Worm (Caenorhabditis elegans) whole organism, early embryonic: ENCODE measurements around the gene raga-1.

Experiments used
- B0310.2 ChIP-seq: sonication (generic microtip); optimal IDR thresholded peaks from 2 replicates; lab custom pipeline; 2016; ENCODE audit warnings: mild to moderate bottlenecking, missing genetic modification characterization, missing compliant biosample characterization
- F13C5.2 ChIP-seq: sonication (generic microtip); optimal IDR thresholded peaks from 2 replicates; lab custom pipeline; 2017; ENCODE audit warnings: mild to moderate bottlenecking, missing genetic modification characterization, inconsistent platforms, missing compliant biosample characterization
- aly-1 ChIP-seq: sonication (generic microtip); optimal IDR thresholded peaks from 2 replicates; lab custom pipeline; 2016; ENCODE audit warnings: missing genetic modification characterization, missing compliant biosample characterization
- ama-1 ChIP-seq: fragments of 150-350 bp; optimal IDR thresholded peaks from 2 replicates; lab custom pipeline; 2014
- ceh-13 ChIP-seq: fragments of 200-800 bp; sonication (Bioruptor generic); optimal IDR thresholded peaks from 2 replicates; lab custom pipeline; 2018; ENCODE audit warnings: mild to moderate bottlenecking, missing genetic modification characterization, missing compliant biosample characterization
- ceh-36 ChIP-seq: sonication (generic microtip); optimal IDR thresholded peaks from 2 replicates; lab custom pipeline; 2016; ENCODE audit warnings: missing genetic modification characterization, inconsistent platforms, missing compliant biosample characterization
- ets-7 ChIP-seq: sonication (generic microtip); optimal IDR thresholded peaks from 2 replicates; lab custom pipeline; 2016; ENCODE audit warnings: missing genotype, missing genetic modification characterization, missing compliant biosample characterization
- flt-1 ChIP-seq: fragments of 200-800 bp; sonication (Bioruptor generic); IDR thresholded peaks from 2 replicates; pipeline ENCODE4 v1.3.6; 2022; ENCODE audit warnings: missing genetic modification characterization, missing compliant biosample characterization
- hmbx-1 ChIP-seq: sonication (generic microtip); optimal IDR thresholded peaks from 2 replicates; lab custom pipeline; 2016; ENCODE audit warnings: mild to moderate bottlenecking, missing genetic modification characterization, missing compliant biosample characterization
- hmg-4 ChIP-seq: fragments of 200-800 bp; sonication (Bioruptor generic); optimal IDR thresholded peaks from 2 replicates; lab custom pipeline; 2018; ENCODE audit warnings: mild to moderate bottlenecking, missing genetic modification characterization, missing compliant biosample characterization
- hnd-1 ChIP-seq: sonication (generic microtip); optimal IDR thresholded peaks from 2 replicates; lab custom pipeline; 2016; ENCODE audit warnings: missing genetic modification characterization, missing compliant biosample characterization
- pes-1 ChIP-seq: fragments of 200-800 bp; sonication (Bioruptor generic); IDR thresholded peaks from 2 replicates; pipeline ENCODE4 v1.3.6; 2022; ENCODE audit warnings: missing genetic modification reagents, missing genetic modification characterization, missing compliant biosample characterization
- scrt-1 ChIP-seq: fragments of 200-800 bp; sonication (Bioruptor generic); IDR thresholded peaks from 2 replicates; pipeline ENCODE4 v1.3.6; 2022; ENCODE audit warnings: missing genetic modification characterization, missing compliant biosample characterization
- sea-1 ChIP-seq: fragments of 200-800 bp; sonication (Bioruptor generic); conservative IDR thresholded peaks from 2 replicates; pipeline ENCODE4 v1.3.6; 2022; ENCODE audit warnings: missing genetic modification characterization, missing compliant biosample characterization
- tbx-11 ChIP-seq: fragments of 200-800 bp; sonication (Bioruptor generic); IDR thresholded peaks from 2 replicates; pipeline ENCODE4 v1.3.6; 2022; ENCODE audit warnings: missing genetic modification characterization, missing compliant biosample characterization
- tbx-37 ChIP-seq: fragments of 200-800 bp; sonication (Bioruptor generic); conservative IDR thresholded peaks from 2 replicates; pipeline ENCODE4 v1.3.6; 2022; ENCODE audit warnings: missing genetic modification reagents, missing genetic modification characterization, missing compliant biosample characterization
- tra-4 ChIP-seq: sonication (generic microtip); optimal IDR thresholded peaks from 2 replicates; lab custom pipeline; 2017; ENCODE audit warnings: missing genetic modification characterization, missing compliant biosample characterization

Gene raga-1

DNA sequence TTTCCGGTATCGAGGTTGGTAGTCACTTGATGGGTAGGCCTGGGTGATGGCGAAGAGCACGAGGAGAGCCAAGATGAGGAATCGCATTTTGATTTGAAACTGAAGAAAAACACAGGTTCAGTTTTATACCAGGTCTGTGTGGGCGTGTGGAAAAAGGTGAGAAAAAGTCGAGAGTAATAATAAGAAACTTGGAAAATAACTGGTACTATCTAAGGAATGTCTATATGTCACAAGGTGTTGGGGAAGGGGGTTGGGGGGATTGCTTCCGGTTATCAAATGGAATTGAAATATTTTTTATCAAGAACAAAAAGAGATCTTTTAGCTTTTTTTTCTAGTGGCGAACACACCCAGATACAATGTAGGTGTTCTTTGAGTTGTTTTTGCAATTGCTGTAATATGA is 18.4 kb downstream of the raga-1 start, which contains the start of gene nlp-51:
Gene nlp-51, minus strand, starts transcription at position 101 of the 400 bp plus-strand sequence.
- TF ChIP-seq sea-1 (GFP tag; lab: Robert Waterston, UW) (no peak), F13C5.2 (tag; lab: Kevin White, UChicago) (no peak), tra-4 (tag; lab: Kevin White, UChicago) (no peak), scrt-1 (GFP tag; lab: Robert Waterston, UW) (no peak), ceh-36 (tag; lab: Kevin White, UChicago) (no peak), aly-1 (tag; lab: Kevin White, UChicago) (no peak)

DNA sequence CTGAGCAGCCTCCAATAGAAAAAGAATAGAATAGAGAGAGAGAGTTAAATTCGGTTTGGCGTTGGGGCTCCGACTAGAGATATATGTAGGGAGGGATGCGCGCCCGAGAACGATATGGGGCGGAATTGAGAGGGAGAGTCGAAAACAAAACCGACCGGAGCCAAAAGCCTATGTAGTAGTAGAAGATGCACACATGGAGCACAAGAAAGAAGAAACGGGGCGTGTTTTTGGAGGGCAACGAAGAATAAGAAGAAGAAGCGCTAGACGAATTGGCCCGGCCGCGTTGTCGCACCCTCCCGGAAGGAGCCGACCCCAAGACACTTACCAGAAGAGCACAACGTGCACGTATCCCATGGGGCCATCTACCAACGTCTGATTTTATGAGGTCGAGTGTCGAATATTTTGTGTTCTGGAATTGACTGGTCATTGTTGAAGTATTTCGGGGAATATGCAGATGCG is 27.9 kb downstream of the raga-1 start, which contains the start of gene tag-180:
Gene tag-180, minus strand, starts transcription at position 409 of the 459 bp plus-strand sequence.
- TF ChIP-seq scrt-1 (GFP tag; lab: Robert Waterston, UW) (no peak), sea-1 (GFP tag; lab: Robert Waterston, UW) (no peak), tra-4 (tag; lab: Kevin White, UChicago) (no peak), aly-1 (tag; lab: Kevin White, UChicago) (no peak), hnd-1 (tag; lab: Kevin White, UChicago) (no peak), hmbx-1 (tag; lab: Kevin White, UChicago) (no peak), ama-1 (no peak), ets-7 (no peak), pes-1 (GFP tag; lab: Robert Waterston, UW) (no peak), B0310.2 (no peak), tbx-11 (GFP tag; lab: Robert Waterston, UW) (no peak), flt-1 (GFP tag; lab: Robert Waterston, UW) (no peak), ceh-36 (tag; lab: Kevin White, UChicago) (no peak), hmg-4 (GFP tag; lab: Kevin White, UChicago) (no peak), ceh-13 (GFP tag; lab: Kevin White, UChicago) (no peak), F13C5.2 (tag; lab: Kevin White, UChicago) (no peak), tbx-37 (no peak)

DNA sequence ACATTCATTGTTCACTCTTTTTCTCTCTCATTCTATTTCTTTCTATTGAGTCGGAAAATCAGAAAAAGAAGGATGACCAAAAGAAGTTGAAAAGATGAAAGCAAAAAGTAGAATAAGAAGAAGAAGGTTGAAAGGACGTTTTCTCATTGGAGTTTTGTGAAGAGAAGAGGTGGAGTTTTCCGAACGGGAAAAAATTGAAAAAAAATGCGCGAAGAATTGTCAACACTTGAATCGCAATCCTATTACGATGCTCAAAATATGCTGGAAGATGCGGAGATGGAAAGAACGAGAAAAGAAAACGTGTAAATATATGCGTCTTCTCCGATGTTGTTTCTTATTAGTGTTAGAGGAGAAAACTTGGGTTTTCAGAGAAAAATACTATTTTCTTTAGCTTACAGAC is 32.2 kb downstream of the raga-1 start:
- TF ChIP-seq ceh-36 (tag; lab: Kevin White, UChicago), result no peak
- TF ChIP-seq sea-1 (GFP tag; lab: Robert Waterston, UW), result no peak

DNA sequence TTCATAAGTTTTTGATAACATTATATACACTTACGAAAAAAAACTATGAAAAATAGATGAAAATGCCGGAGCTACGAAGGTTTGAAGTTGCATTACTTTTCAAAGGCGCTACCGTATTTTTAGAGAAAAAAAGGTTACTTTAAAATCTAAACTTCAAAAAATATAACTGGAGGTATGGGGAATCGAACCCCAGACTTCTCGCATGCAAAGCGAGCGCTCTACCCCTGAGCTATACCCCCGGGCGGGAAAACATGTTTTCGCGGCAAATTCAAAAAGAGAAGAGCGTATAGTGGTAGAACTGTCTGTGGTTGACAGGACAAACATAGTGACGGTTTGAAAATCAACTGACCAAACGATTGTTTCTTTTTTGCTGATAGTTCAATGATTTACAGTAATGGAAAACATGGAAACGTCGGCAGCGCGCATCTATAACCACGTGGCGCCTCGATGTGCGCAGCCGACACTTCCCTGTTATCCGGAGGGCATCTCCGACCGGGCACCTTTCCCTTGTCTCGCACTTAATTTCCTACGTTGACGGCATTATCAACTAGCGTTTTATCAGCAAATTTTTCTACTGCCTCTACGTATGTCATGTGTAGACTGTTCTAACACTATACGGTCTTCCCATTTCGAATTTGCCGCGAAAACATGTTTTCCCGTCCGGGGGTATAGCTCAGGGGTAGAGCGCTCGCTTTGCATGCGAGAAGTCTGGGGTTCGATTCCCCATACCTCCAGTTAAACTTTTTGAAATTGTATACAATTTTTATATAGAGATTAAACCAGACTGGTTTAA is 32.9 kb downstream of the raga-1 start:
- TF ChIP-seq sea-1 (GFP tag; lab: Robert Waterston, UW), result no peak
- no peak for TF ChIP-seq pes-1 (GFP tag; lab: Robert Waterston, UW)
- TF ChIP-seq B0310.2, result no peak
- no peak for TF ChIP-seq scrt-1 (GFP tag; lab: Robert Waterston, UW)

DNA sequence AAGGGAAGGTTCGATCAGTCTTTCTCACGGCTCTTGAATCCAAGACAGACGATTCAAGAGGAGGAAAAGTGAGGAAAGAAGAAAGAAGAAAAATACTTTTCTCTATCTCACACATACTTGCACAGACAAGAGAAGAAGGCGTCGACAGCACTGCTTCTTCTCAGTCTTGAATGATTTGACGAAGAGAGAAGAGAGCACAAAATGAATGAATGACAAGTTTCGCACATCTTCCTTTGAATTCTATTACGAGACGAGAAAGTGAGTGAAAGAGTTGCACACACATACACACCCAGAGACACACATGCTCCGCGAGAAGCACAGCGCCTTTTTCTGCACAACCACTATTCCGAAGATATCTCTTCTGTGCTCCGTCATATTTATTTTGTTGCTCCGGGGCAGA is 34.5 kb downstream of the raga-1 start:
- TF ChIP-seq sea-1 (GFP tag; lab: Robert Waterston, UW) (no peak), hmg-4 (GFP tag; lab: Kevin White, UChicago) (no peak), tra-4 (tag; lab: Kevin White, UChicago) (no peak)

DNA sequence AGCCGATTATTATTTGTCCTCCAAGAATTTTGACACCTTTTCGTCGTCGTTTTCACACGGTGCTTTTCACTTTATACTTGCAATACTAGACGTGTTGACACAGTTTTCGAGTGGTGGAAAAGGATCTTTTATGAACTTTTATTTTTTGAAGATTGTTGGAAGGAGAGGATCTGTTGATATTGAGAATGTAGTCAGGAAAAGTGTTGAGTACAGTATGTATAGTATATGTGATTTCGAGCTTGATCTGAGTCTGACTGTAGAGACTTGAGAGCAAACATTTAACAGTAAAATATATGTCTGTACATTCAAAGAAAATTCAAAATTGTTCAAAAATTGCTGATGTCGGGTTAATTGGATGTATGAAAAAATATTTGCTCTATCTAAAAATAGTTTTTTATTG is 35.0 kb downstream of the raga-1 start:
- TF ChIP-seq pes-1 (GFP tag; lab: Robert Waterston, UW) (no peak), tbx-37 (no peak), scrt-1 (GFP tag; lab: Robert Waterston, UW) (no peak), B0310.2 (no peak), ceh-13 (GFP tag; lab: Kevin White, UChicago) (no peak), tbx-11 (GFP tag; lab: Robert Waterston, UW) (no peak), ets-7 (no peak), hmbx-1 (tag; lab: Kevin White, UChicago) (no peak), tra-4 (tag; lab: Kevin White, UChicago) (no peak)

DNA sequence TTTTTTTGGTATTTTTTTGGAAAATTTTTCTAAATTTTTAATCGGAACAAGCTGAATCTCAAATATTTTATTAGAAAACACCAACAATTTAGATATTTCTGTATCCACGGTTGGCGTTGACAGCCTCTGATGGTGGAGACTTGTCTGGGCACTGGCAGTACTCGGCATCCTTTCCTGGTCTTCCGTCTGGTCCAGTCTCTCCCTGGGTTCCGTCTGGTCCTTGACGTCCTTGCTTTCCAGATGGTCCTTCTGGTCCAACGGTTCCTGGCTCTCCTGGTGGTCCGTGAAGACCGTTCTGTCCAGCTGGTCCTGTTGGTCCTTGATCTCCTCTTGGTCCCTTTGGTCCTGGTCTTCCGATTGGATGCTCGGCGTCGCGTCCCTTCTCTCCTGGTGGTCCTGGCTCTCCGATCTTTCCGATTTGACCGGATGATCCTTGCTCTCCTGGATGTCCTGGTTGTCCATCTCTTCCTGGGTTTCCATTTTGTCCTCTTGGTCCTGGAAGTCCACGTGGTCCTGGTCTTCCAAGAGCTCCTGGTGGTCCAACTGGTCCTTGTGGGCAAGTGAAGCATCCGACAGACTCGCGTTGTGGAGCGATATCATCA is 35.6 kb downstream of the raga-1 start:
- TF ChIP-seq aly-1 (tag; lab: Kevin White, UChicago) (no peak), F13C5.2 (tag; lab: Kevin White, UChicago) (no peak), tra-4 (tag; lab: Kevin White, UChicago) (no peak), hmg-4 (GFP tag; lab: Kevin White, UChicago) (no peak), ceh-13 (GFP tag; lab: Kevin White, UChicago) (no peak), sea-1 (GFP tag; lab: Robert Waterston, UW) (no peak), B0310.2 (no peak), tbx-37 (no peak), flt-1 (GFP tag; lab: Robert Waterston, UW) (no peak), hmbx-1 (tag; lab: Kevin White, UChicago) (no peak), hnd-1 (tag; lab: Kevin White, UChicago) (no peak), ama-1 (no peak), ets-7 (no peak), pes-1 (GFP tag; lab: Robert Waterston, UW) (no peak), scrt-1 (GFP tag; lab: Robert Waterston, UW) (no peak), tbx-11 (GFP tag; lab: Robert Waterston, UW) (no peak), ceh-36 (tag; lab: Kevin White, UChicago) (no peak)
